Worm (Caenorhabditis elegans) whole organism, L4 larva: ENCODE measurements around the gene srh-167.

ENCODE experiments used
- Y48G9A.11 ChIP-seq: fragments of 200-800 bp; sonication (Bioruptor generic); IDR thresholded peaks from 2 replicates; pipeline ENCODE4 v1.3.6; 2022; ENCODE audit warnings: missing genetic modification reagents, missing genetic modification characterization, missing compliant biosample characterization
- ceh-28 ChIP-seq: fragments of 150-350 bp; optimal IDR thresholded peaks from 2 replicates; lab custom pipeline; 2014; ENCODE audit warnings: missing biosample characterization, missing genetic modification reagents, missing genetic modification characterization
- cey-2 ChIP-seq: sonication (generic microtip); optimal IDR thresholded peaks from 3 replicates; lab custom pipeline; 2017; ENCODE audit warnings: missing genetic modification characterization, mild to moderate bottlenecking, missing compliant biosample characterization, antibody characterized with exemption, borderline replicate concordance; ENCODE audit not compliant: insufficient read depth
- ctbp-1 ChIP-seq: fragments of 200-800 bp; sonication (Bioruptor generic); IDR thresholded peaks from 2 replicates; pipeline ENCODE4 v1.3.6; 2022; ENCODE audit warnings: missing genetic modification reagents, missing genetic modification characterization, missing compliant biosample characterization
- daf-16 ChIP-seq, 3 experiments: sonication (generic microtip); optimal IDR thresholded peaks; 2 replicates each; lab custom pipeline; 2016 to 2017; ENCODE audit warnings: missing genetic modification characterization in 3 of 3, missing genetic modification reagents in 3 of 3, mild to moderate bottlenecking in 2 of 3, missing compliant biosample characterization in 2 of 3, missing biosample characterization in 1 of 3, moderate library complexity in 1 of 3
- daf-8 ChIP-seq: fragments of 200-800 bp; sonication (Bioruptor generic); IDR thresholded peaks from 2 replicates; pipeline ENCODE4 v1.3.6; 2022; ENCODE audit warnings: missing genetic modification characterization, missing compliant biosample characterization
- duxl-1 ChIP-seq: sonication (generic microtip); optimal IDR thresholded peaks from 2 replicates; lab custom pipeline; 2016; ENCODE audit warnings: mild to moderate bottlenecking, missing genetic modification characterization, moderate library complexity, missing compliant biosample characterization; ENCODE audit not compliant: poor library complexity
- dve-1 ChIP-seq: sonication (generic microtip); optimal IDR thresholded peaks from 2 replicates; lab custom pipeline; 2017; ENCODE audit warnings: antibody characterized with exemption, mild to moderate bottlenecking, missing genetic modification characterization, missing compliant biosample characterization; ENCODE audit not compliant: insufficient read depth
- egl-27 ChIP-seq: sonication (generic microtip); optimal IDR thresholded peaks from 3 replicates; lab custom pipeline; 2017; ENCODE audit warnings: missing biosample characterization, missing genetic modification reagents, missing genetic modification characterization
- egl-43 ChIP-seq: fragments of 200-800 bp; sonication (Bioruptor generic); IDR thresholded peaks from 2 replicates; pipeline ENCODE4 v1.3.6; 2022; ENCODE audit warnings: missing genetic modification reagents, missing genetic modification characterization, missing compliant biosample characterization
- fos-1 ChIP-seq: fragments of 150-350 bp; optimal IDR thresholded peaks from 2 replicates; lab custom pipeline; 2014; ENCODE audit warnings: missing biosample characterization, missing genetic modification characterization
- hif-1 ChIP-seq, 2 experiments: sonication (generic microtip); optimal IDR thresholded peaks; 2 replicates each; lab custom pipeline; 2016 to 2017; ENCODE audit warnings: missing compliant biosample characterization in 2 of 2, missing genetic modification characterization in 2 of 2, missing genetic modification reagents in 2 of 2, missing genotype in 2 of 2, mild to moderate bottlenecking in 1 of 2
- lin-15B ChIP-seq: fragments of 150-350 bp; sonication (generic microtip); optimal IDR thresholded peaks from 3 replicates; lab custom pipeline; 2014; ENCODE audit warnings: missing biosample characterization, missing genetic modification characterization
- lin-38 ChIP-seq: fragments of 200-800 bp; sonication (Bioruptor generic); IDR thresholded peaks from 2 replicates; pipeline ENCODE4 v1.3.6; 2022; ENCODE audit warnings: missing genetic modification reagents, missing genetic modification characterization, missing compliant biosample characterization
- lin-39 ChIP-seq: fragments of 150-350 bp; optimal IDR thresholded peaks from 2 replicates; lab custom pipeline; 2014; ENCODE audit warnings: missing biosample characterization, missing genetic modification reagents, missing genetic modification characterization
- madf-5 ChIP-seq, 2 experiments: fragments of 200-800 bp; sonication (Bioruptor generic); IDR thresholded peaks; 2 replicates each; pipeline ENCODE4 v1.3.6; 2022; ENCODE audit warnings: missing compliant biosample characterization in 2 of 2, missing genetic modification characterization in 2 of 2
- mes-2 ChIP-seq: sonication (generic microtip); optimal IDR thresholded peaks from 2 replicates; lab custom pipeline; 2016; ENCODE audit warnings: missing genotype, mild to moderate bottlenecking, missing genetic modification characterization, missing compliant biosample characterization; ENCODE audit not compliant: poor library complexity, severe bottlenecking
- nhr-10 ChIP-seq: fragments of 150-350 bp; optimal IDR thresholded peaks from 2 replicates; lab custom pipeline; 2014; ENCODE audit warnings: missing biosample characterization, missing genetic modification characterization
- nhr-111 ChIP-seq: fragments of 200-800 bp; sonication (Bioruptor generic); optimal IDR thresholded peaks from 2 replicates; lab custom pipeline; 2018; ENCODE audit warnings: mild to moderate bottlenecking, missing genetic modification characterization, missing compliant biosample characterization
- nhr-237 ChIP-seq: sonication (generic microtip); optimal IDR thresholded peaks from 2 replicates; lab custom pipeline; 2017; ENCODE audit warnings: missing biosample characterization, missing genetic modification characterization
- nhr-28 ChIP-seq: fragments of 150-350 bp; optimal IDR thresholded peaks from 2 replicates; lab custom pipeline; 2014; ENCODE audit warnings: missing biosample characterization, missing genetic modification characterization
- nhr-48 ChIP-seq: sonication (generic microtip); optimal IDR thresholded peaks from 2 replicates; lab custom pipeline; 2016; ENCODE audit warnings: mild to moderate bottlenecking, missing genetic modification characterization, missing compliant biosample characterization
- nhr-6 ChIP-seq: fragments of 150-350 bp; optimal IDR thresholded peaks from 2 replicates; lab custom pipeline; 2014; ENCODE audit warnings: missing biosample characterization, missing genetic modification characterization
- nhr-77 ChIP-seq: fragments of 150-350 bp; optimal IDR thresholded peaks from 2 replicates; lab custom pipeline; 2014; ENCODE audit warnings: missing biosample characterization, missing genetic modification characterization
- pqm-1 ChIP-seq: sonication (generic microtip); optimal IDR thresholded peaks from 2 replicates; lab custom pipeline; 2017; ENCODE audit warnings: missing biosample characterization, missing genetic modification characterization
- snpc-4 ChIP-seq: fragments of 150-350 bp; optimal IDR thresholded peaks from 2 replicates; lab custom pipeline; 2014; ENCODE audit warnings: missing biosample characterization, missing genetic modification characterization
- unc-130 ChIP-seq: sonication (generic microtip); optimal IDR thresholded peaks from 2 replicates; lab custom pipeline; 2016; ENCODE audit warnings: missing genetic modification reagents, missing genetic modification characterization, missing compliant biosample characterization
- unc-39 ChIP-seq: sonication (generic microtip); optimal IDR thresholded peaks from 2 replicates; lab custom pipeline; 2017; ENCODE audit warnings: missing biosample characterization, missing genetic modification characterization
- unc-62 ChIP-seq, 3 experiments: fragments of 150-350 bp in 1 of 3; sonication (generic microtip); optimal IDR thresholded peaks in 2 of 3; peaks in 1 of 3; 1 replicate in 1 of 3; 2 replicates in 2 of 3; lab custom pipeline; 2014 to 2017; ENCODE audit warnings: missing biosample characterization in 3 of 3, missing genetic modification characterization in 3 of 3, missing genetic modification reagents in 3 of 3, missing genotype in 1 of 3
- zag-1 ChIP-seq: fragments of 150-350 bp; optimal IDR thresholded peaks from 2 replicates; lab custom pipeline; 2014; ENCODE audit warnings: missing biosample characterization, missing genetic modification characterization
- zfp-2 ChIP-seq: sonication (generic microtip); optimal IDR thresholded peaks from 2 replicates; lab custom pipeline; 2016; ENCODE audit warnings: mild to moderate bottlenecking, missing genetic modification characterization, missing compliant biosample characterization
- zip-2 ChIP-seq: fragments of 150-350 bp; optimal IDR thresholded peaks from 2 replicates; lab custom pipeline; 2014; ENCODE audit warnings: missing biosample characterization, missing genetic modification characterization
- ztf-7 ChIP-seq: fragments of 150-350 bp; optimal IDR thresholded peaks from 2 replicates; lab custom pipeline; 2014; ENCODE audit warnings: missing biosample characterization, missing genetic modification characterization

Gene srh-167

DNA sequence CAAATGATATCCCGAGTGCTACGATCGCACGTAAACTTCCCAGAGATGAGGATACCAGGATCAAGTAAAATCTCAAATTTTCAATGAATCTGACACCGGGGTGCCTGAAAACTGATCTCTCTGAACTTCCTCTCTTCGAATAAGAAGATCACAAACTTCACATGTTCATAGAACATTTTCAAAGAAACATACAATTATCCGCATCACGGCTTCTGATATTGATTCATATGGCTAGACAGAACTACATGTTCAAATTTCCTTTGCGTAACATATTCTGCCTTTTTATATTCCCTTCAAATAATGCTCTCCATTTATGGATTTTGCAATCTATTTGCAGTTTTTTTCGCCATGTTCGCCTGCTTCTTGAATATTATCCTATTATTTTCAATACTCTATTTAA is 36.4 kb upstream of the srh-167 start, which contains the start of gene srbc-83:
TSS of gene srbc-83 (plus strand) at position 301 of the 400 bp plus-strand sequence.
- TF ChIP-seq zag-1 (tag; lab: Kevin White, UChicago) (no peak), Y48G9A.11 (no peak), unc-130 (no peak), ztf-7 (tag; lab: Kevin White, UChicago) (no peak), nhr-111 (GFP tag; lab: Kevin White, UChicago) (no peak), nhr-6 (tag; lab: Kevin White, UChicago) (no peak), nhr-237 (no peak), zfp-2 (tag; lab: Kevin White, UChicago) (no peak), hif-1 (tag; optimal IDR thresholded peaks at IDR 0.05; lab: Kevin White, UChicago) (no peak)

ce11 chrV:16298669-16299068 is 34.8 kb upstream of the srh-167 start, which contains the start of gene srbc-84:
srbc-84 (plus strand) TSS chrV:16298969.
- TF ChIP-seq duxl-1 (tag; lab: Kevin White, UChicago), result no peak
- TF ChIP-seq egl-43 (GFP tag; lab: Robert Waterston, UW), result no peak
- TF ChIP-seq ztf-7 (tag; lab: Kevin White, UChicago), result no peak
- TF ChIP-seq zip-2 (tag; lab: Kevin White, UChicago), result no peak
- no peak for TF ChIP-seq lin-39 (tag; lab: Kevin White, UChicago)
- no peak for TF ChIP-seq ctbp-1
- TF ChIP-seq dve-1 (tag; lab: Kevin White, UChicago), result no peak
- TF ChIP-seq egl-27 (tag; lab: Kevin White, UChicago), result no peak

DNA sequence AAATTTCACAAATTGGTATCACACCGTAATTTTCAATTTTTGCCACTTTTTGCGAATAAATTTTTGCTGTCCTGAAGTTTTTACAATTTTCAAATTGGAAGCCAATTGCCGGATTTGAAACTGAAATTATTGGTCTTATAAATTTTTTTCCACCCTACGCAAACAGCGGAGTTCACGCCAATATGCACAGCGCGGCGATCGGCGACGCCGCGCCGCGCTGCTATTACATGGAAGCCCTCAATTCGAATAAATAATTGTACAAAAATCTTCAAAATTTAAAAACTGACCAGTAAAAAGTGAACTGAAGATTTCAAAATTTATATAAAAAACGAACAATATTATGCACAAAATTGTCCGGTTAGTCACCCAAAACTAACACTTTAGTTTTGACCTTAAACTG is 33.7 kb upstream of the srh-167 start:
- TF ChIP-seq ceh-28 (tag; lab: Kevin White, UChicago) (no peak), fos-1 (tag; lab: Kevin White, UChicago) (no peak), nhr-6 (tag; lab: Kevin White, UChicago) (no peak), mes-2 (no peak), nhr-237 (no peak), cey-2 (tag; lab: Kevin White, UChicago) (no peak), snpc-4 (no peak), ctbp-1 (no peak), unc-130 (no peak), unc-39 (tag; lab: Kevin White, UChicago) (no peak)

DNA sequence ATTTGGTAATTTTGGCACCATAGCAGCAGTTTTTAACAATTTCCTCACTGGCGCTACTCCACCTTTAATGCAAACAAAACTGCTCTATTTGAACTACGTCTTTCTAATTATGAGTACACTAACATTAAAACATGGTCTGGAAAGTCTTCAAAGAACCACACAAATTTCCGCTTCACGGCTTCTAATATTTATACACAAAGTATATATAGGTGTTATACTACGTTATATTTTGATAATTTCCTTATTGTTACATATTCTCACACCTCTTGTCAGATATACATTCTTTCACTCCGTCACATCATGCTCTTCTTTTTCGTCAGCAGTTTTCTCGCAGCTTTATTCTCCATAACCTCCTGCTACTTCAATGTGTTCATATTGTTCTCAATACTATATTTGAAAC is 33.2 kb upstream of the srh-167 start, which contains the start of gene srbc-82:
TSS of gene srbc-82 (plus strand) at position 301 of the 400 bp plus-strand sequence.
- no peak for TF ChIP-seq madf-5 (GFP tag; IDR thresholded peaks at IDR 0.05; lab: Robert Waterston, UW)
- no peak for TF ChIP-seq nhr-77 (tag; lab: Kevin White, UChicago)
- TF ChIP-seq nhr-10, result no peak
- TF ChIP-seq lin-38 (GFP tag; lab: Robert Waterston, UW), result no peak
- TF ChIP-seq nhr-48 (tag; lab: Kevin White, UChicago), result no peak
- TF ChIP-seq daf-8 (GFP tag; lab: Robert Waterston, UW), result no peak

DNA sequence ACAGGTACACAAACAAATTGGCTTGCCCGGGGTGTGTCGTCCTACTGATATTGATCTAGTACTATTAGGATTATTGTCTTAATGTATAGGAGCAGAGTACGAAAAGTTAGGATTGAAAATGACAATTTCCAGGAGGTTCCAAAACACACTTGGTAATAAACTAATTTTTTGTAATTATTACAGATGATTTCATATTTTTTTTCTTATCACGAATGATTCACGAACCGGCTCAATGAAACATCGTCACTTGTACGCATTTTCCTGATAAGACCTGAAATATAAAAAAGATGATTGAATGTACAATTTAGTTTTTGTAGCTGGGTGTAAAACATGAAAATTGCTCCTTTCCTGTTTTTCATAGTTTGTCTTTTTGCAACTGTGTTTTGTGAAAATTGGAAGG is 31.1 kb upstream of the srh-167 start, which contains the start of the genes C31A11.13 and oac-6:
TSS of gene C31A11.13 (minus strand) at position 113 of the 400 bp plus-strand sequence.
TSS of gene oac-6 (plus strand) at position 279 of the 400 bp plus-strand sequence.
- peak; percentile 27 for TF ChIP-seq nhr-28 (tag; lab: Kevin White, UChicago)
- no peak for TF ChIP-seq daf-16 (GFP tag; optimal IDR thresholded peaks at IDR 0.05; lab: Kevin White, UChicago)
- TF ChIP-seq daf-16 (tag; optimal IDR thresholded peaks at IDR 0.05; lab: Kevin White, UChicago), result peak; percentile 9
- TF ChIP-seq unc-62 (GFP tag; optimal IDR thresholded peaks at IDR 0.05 in 1 of 2; lab: Kevin White, UChicago), result peak in 1 of 2 experiments; percentile 65
- TF ChIP-seq unc-62 (tag; optimal IDR thresholded peaks at IDR 0.05; lab: Kevin White, UChicago), result no peak
- TF ChIP-seq lin-15B (tag; lab: Kevin White, UChicago), result no peak
- TF ChIP-seq pqm-1, result peak; percentile 37
- no peak for TF ChIP-seq daf-8 (GFP tag; lab: Robert Waterston, UW)
- TF ChIP-seq, all 104 proteins: peak for 4
